Worm (Caenorhabditis elegans): Measurements from ENCODE around the gene nol-10.

DNA sequence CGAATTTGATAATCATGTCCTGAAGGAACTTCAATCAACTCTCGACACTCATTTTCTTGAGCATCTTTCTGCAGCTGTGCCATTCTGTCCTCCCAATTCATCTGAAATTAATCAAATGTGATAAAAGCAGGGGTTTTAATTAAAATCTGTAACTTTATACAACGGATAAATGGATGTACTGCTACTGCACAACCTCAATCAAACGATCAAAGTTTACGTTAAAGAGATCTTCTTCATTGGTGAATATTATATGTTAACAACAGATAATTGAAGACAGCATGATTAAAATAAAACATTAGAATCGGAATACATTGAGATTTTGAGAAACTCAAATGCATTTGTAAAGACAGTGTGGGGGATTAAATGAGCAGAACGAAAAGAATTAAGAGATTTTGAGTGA is 2.1 kb upstream of the nol-10 start, which contains the start of gene F32E10.5:
- TF ChIP-seq W03F9.2 (tag; optimal IDR thresholded peaks at IDR 0.05) (no peak), dao-5 (tag; optimal IDR thresholded peaks at IDR 0.05) (no peak)

Data from whole organism, L4/young adult.